Worm (Caenorhabditis elegans) whole organism, late embryonic: Measurements from ENCODE around the gene irg-7.

ENCODE experiments used
- C08G9.2 ChIP-seq: sonication (generic microtip); optimal IDR thresholded peaks from 2 replicates; lab custom pipeline; 2016; ENCODE audit warnings: mild to moderate bottlenecking, missing genetic modification characterization, moderate library complexity, missing compliant biosample characterization
- Y22D7AL.16 ChIP-seq: sonication (generic microtip); optimal IDR thresholded peaks from 2 replicates; lab custom pipeline; 2016; ENCODE audit warnings: missing genetic modification characterization, missing compliant biosample characterization
- dmd-4 ChIP-seq: sonication (generic microtip); optimal IDR thresholded peaks from 2 replicates; lab custom pipeline; 2016; ENCODE audit warnings: borderline replicate concordance, missing genetic modification characterization, missing compliant biosample characterization
- eyg-1 ChIP-seq: sonication (generic microtip); optimal IDR thresholded peaks from 2 replicates; lab custom pipeline; 2016; ENCODE audit warnings: missing genotype, missing genetic modification characterization, missing compliant biosample characterization
- madf-2 ChIP-seq: sonication (generic microtip); optimal IDR thresholded peaks from 2 replicates; lab custom pipeline; 2017; ENCODE audit warnings: missing genetic modification characterization, missing compliant biosample characterization
- rnt-1 ChIP-seq: sonication (generic microtip); optimal IDR thresholded peaks from 2 replicates; lab custom pipeline; 2016; ENCODE audit warnings: missing genetic modification characterization, missing compliant biosample characterization
- syd-9 ChIP-seq: sonication (generic microtip); optimal IDR thresholded peaks from 2 replicates; lab custom pipeline; 2016; ENCODE audit warnings: mild to moderate bottlenecking, missing genetic modification characterization, moderate library complexity, missing compliant biosample characterization
- tbx-2 ChIP-seq: sonication (generic microtip); optimal IDR thresholded peaks from 2 replicates; lab custom pipeline; 2016; ENCODE audit warnings: missing genetic modification characterization, missing compliant biosample characterization

DNA sequence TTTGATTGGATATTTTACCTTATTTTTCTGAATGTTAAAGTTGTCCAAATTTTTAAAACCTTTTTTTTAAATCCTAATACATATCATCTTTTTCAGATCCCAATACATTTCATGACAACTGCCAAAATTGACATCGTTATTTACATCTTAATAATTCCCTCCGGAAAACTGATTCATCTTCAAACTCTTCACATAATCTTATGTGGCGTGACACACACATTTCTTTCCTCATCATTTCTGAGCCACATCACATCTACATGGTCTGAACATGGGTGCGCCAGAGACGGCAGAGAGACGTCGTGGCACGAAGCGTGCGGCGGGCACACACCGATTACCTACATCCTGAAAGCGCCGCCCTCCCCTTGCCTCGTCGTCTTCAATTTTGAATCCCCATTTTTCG lies 9.1 kb upstream of the irg-7 start, which contains the start of gene tba-9:
- TF ChIP-seq rnt-1 (tag; lab: Kevin White, UChicago) = no peak
- no peak for TF ChIP-seq madf-2 (tag; lab: Kevin White, UChicago)
- no peak for TF ChIP-seq C08G9.2 (tag; lab: Kevin White, UChicago)
- no peak for TF ChIP-seq syd-9
- no peak for TF ChIP-seq eyg-1 (tag; lab: Kevin White, UChicago)
- TF ChIP-seq tbx-2 (tag; lab: Kevin White, UChicago) = no peak
- no peak for TF ChIP-seq Y22D7AL.16 (tag; lab: Kevin White, UChicago)
- no peak for TF ChIP-seq dmd-4 (tag; lab: Kevin White, UChicago)
